Worm (Caenorhabditis elegans): ENCODE data around the gene fkh-6.

The fkh-6 gene

DNA sequence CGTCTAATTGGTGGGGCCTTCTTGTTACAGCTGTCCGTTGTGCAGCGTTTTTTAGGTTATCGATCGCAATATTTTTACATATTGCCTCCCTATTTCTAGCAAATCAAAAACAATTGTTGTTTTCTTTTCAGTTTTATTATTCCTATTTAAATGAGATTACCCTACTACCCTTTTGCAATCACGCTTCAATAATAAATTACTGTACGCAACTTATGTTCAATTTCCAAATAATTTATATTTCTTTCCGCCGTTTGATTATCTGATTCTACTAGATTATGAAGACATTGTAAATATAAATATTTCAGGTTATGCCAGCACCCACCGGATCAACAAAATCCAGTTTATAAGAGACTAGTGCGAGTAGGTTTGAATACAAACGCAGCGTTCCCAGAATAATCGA is 22.2 kb upstream of the fkh-6 start, which contains the start of gene ZK430.5:
Gene ZK430.5 (plus strand): TSS at position 301 of the 400 bp plus-strand sequence.
- TF ChIP-seq elt-3 (tag; optimal IDR thresholded peaks at IDR 0.05) (no peak), ceh-16 (tag; optimal IDR thresholded peaks at IDR 0.05) (no peak), fkh-2 (tag; optimal IDR thresholded peaks at IDR 0.05) (no peak), mdl-1 (tag; optimal IDR thresholded peaks at IDR 0.05) (no peak), ceh-82 (tag; optimal IDR thresholded peaks at IDR 0.05) (no peak)

DNA sequence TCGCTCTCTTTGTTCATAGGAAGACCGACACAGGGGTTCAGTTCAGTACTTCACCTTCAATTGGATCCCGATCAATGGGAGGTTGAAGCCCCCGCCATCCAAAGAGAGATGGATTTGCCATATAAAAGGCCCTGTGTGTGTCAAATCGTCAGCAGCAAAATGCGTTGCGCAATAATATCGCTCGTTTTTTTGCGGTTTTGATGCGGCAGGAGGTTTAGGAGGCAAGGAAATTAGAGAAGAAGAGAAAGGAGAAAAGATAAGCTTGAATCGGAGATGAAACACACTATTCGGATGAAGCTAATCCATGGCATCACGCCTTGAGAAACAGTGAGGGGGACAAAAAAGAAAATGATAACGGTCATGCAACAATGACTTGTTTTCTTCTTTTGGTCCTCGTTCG is 11.2 kb upstream of the fkh-6 start:
- TF ChIP-seq nhr-76 (tag; optimal IDR thresholded peaks at IDR 0.05) (no peak), fkh-2 (tag; optimal IDR thresholded peaks at IDR 0.05) (no peak), lin-15B (tag; optimal IDR thresholded peaks at IDR 0.05) (no peak), skn-1 (tag; optimal IDR thresholded peaks at IDR 0.05) (no peak), ceh-9 (tag; optimal IDR thresholded peaks at IDR 0.05) (no peak), eor-1 (tag; optimal IDR thresholded peaks at IDR 0.05) (no peak), nhr-12 (tag; optimal IDR thresholded peaks at IDR 0.05) (no peak), lsy-12 (tag; optimal IDR thresholded peaks at IDR 0.05) (no peak), fos-1 (tag; optimal IDR thresholded peaks at IDR 0.05) (no peak), jun-1 (tag; optimal IDR thresholded peaks at IDR 0.05) (no peak), pha-4 (tag; optimal IDR thresholded peaks at IDR 0.05) (no peak), ztf-4 (tag; optimal IDR thresholded peaks at IDR 0.05) (no peak), ceh-82 (tag; optimal IDR thresholded peaks at IDR 0.05) (no peak), ztf-11 (tag; optimal IDR thresholded peaks at IDR 0.05) (no peak), hmg-11 (tag; optimal IDR thresholded peaks at IDR 0.05) (no peak), nhr-28 (tag; optimal IDR thresholded peaks at IDR 0.05) (no peak), nhr-43 (tag; optimal IDR thresholded peaks at IDR 0.05; ENCODE audit: poor library complexity, severe bottlenecking) (no peak), egl-5 (tag; optimal IDR thresholded peaks at IDR 0.05) (no peak)

DNA sequence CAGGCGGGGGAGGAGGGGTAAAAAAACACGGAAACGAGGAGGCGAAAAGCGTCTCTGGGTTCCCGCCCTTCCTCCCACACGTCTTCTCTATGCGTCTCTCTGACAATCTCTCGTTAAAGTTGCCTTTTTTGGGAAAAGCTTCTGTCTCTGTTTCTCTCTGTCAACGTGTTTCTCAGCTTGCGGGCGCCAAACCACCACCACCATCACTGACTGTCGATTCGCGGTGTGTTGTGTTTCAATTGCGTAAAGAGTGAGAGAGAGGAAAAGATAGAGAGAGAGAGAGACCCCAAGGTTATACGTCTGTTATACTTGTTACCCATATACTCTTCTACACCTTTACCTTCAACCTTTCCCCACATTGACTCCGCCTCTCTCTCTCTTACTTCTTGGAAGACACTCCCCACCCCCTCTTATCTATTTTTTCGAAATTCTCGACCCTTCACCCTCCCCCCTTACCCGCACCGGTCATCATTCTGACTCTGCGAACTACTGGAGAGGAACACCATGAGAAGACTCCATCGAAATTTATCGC is 9.4 kb upstream of the fkh-6 start, which contains the start of gene mlt-7:
Gene mlt-7 (plus strand): TSS at position 482 of the 532 bp plus-strand sequence.
- TF ChIP-seq elt-1 (tag; optimal IDR thresholded peaks at IDR 0.05): peak; percentile 15
- no peak for TF ChIP-seq fos-1 (tag; optimal IDR thresholded peaks at IDR 0.05)
- TF ChIP-seq nhr-28 (tag; optimal IDR thresholded peaks at IDR 0.05): no peak
- TF ChIP-seq nhr-25 (tag; optimal IDR thresholded peaks at IDR 0.05): peak; percentile 91
- TF ChIP-seq nhr-23 (tag; optimal IDR thresholded peaks at IDR 0.05): peak; percentile 16

DNA sequence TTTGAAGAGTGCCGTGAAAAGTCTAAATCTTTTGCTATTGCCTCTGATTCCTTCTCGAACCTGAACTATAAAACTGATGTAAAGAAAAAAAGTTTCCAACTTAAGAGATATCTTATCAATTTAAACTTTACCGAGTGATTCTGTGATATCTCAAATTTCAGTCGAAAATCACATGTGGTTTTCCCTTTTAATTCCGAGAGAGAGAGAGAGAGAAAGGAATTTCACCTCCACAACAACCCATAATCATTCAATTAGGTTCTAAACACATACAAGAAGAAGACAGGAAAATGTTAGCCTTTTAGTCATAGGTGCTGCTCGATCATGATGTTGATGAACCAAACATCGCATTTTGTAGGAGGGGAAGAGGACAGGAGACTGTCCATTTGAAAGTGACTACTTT is 7.9 kb upstream of the fkh-6 start:
- TF ChIP-seq lin-39 (tag; optimal IDR thresholded peaks at IDR 0.05) (no peak), snpc-4 (tag; optimal IDR thresholded peaks at IDR 0.05) (no peak), ZK546.5 (tag; optimal IDR thresholded peaks at IDR 0.05) (no peak), egl-5 (tag; optimal IDR thresholded peaks at IDR 0.05) (no peak), nhr-77 (tag; optimal IDR thresholded peaks at IDR 0.05) (no peak), fkh-2 (tag; optimal IDR thresholded peaks at IDR 0.05) (no peak), nhr-67 (tag; optimal IDR thresholded peaks at IDR 0.05) (no peak), ceh-82 (tag; optimal IDR thresholded peaks at IDR 0.05) (no peak), unc-39 (tag; optimal IDR thresholded peaks at IDR 0.05) (no peak), elt-2 (tag; optimal IDR thresholded peaks at IDR 0.05) (no peak), mml-1 (tag; optimal IDR thresholded peaks at IDR 0.05) (no peak), jun-1 (tag; optimal IDR thresholded peaks at IDR 0.05) (no peak), nhr-237 (tag; optimal IDR thresholded peaks at IDR 0.05) (no peak)

DNA sequence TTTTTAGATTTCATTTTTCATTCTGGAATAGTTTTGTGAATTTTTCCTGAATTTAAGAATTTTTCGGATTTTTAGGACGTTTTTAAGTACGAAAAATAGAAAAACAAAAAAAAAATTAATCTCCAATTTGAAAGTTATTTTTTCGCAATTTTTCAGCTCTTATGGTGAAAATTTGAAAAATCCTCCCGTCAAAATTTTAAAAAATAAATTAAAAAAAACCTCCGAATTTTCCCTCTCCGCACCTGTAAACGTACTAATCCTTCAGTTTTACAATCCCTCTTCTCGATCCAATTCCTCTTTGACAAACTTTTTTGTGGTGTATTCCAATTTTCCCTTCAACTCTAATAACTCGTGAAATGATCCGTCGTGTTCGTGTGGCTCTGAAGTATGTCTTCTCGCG is 5.0 kb downstream of the fkh-6 start, which contains the start of gene B0286.1:
Gene B0286.1 (plus strand): TSS at position 301 of the 400 bp plus-strand sequence.
- TF ChIP-seq nhr-23 (tag; optimal IDR thresholded peaks at IDR 0.05): no peak
- TF ChIP-seq fos-1 (tag; optimal IDR thresholded peaks at IDR 0.05): no peak
- no peak for TF ChIP-seq ceh-82 (tag; optimal IDR thresholded peaks at IDR 0.05)
- TF ChIP-seq ceh-28 (tag; optimal IDR thresholded peaks at IDR 0.05): no peak
- TF ChIP-seq R02D3.7 (tag; optimal IDR thresholded peaks at IDR 0.05): no peak
- TF ChIP-seq nhr-76 (tag; optimal IDR thresholded peaks at IDR 0.05): no peak
- TF ChIP-seq elt-1 (tag; optimal IDR thresholded peaks at IDR 0.05): no peak
- TF ChIP-seq ama-1 (optimal IDR thresholded peaks at IDR 0.05): no peak
- TF ChIP-seq nhr-25 (tag; optimal IDR thresholded peaks at IDR 0.05): no peak
- no peak for TF ChIP-seq nhr-67 (tag; optimal IDR thresholded peaks at IDR 0.05)
- no peak for TF ChIP-seq fkh-2 (tag; optimal IDR thresholded peaks at IDR 0.05)
- TF ChIP-seq ceh-9 (tag; optimal IDR thresholded peaks at IDR 0.05): no peak
- no peak for TF ChIP-seq elt-2 (tag; optimal IDR thresholded peaks at IDR 0.05)
- no peak for TF ChIP-seq egl-5 (tag; optimal IDR thresholded peaks at IDR 0.05)
- no peak for TF ChIP-seq hmg-11 (tag; optimal IDR thresholded peaks at IDR 0.05)
- no peak for TF ChIP-seq aly-2 (tag; optimal IDR thresholded peaks at IDR 0.05)
- no peak for TF ChIP-seq ZK546.5 (tag; optimal IDR thresholded peaks at IDR 0.05)
- no peak for TF ChIP-seq nhr-11 (tag; optimal IDR thresholded peaks at IDR 0.05)

Measured in whole organism, L3 larva.